Worm (Caenorhabditis elegans) whole organism, L4 larva: Measurements from ENCODE around the gene C14A4.6.

Experiments used
- F49E8.2 ChIP-seq: sonication (generic microtip); optimal IDR thresholded peaks from 2 replicates; lab custom pipeline; 2016; ENCODE audit warnings: missing compliant biosample characterization, mild to moderate bottlenecking, missing genetic modification characterization, borderline replicate concordance
- R02D3.7 ChIP-seq: fragments of 150-350 bp; sonication (generic microtip); optimal IDR thresholded peaks from 3 replicates; lab custom pipeline; 2014; ENCODE audit warnings: missing biosample characterization, missing genetic modification characterization
- T20F7.1 ChIP-seq: fragments of 200-800 bp; sonication (Bioruptor generic); optimal IDR thresholded peaks from 2 replicates; lab custom pipeline; 2018; ENCODE audit warnings: mild to moderate bottlenecking, missing genetic modification characterization, missing compliant biosample characterization
- Y105C5A.15 ChIP-seq: fragments of 200-800 bp; sonication (Bioruptor generic); IDR thresholded peaks from 2 replicates; pipeline ENCODE4 v1.3.6; 2022; ENCODE audit warnings: missing genetic modification characterization, missing compliant biosample characterization
- Y5F2A.4 ChIP-seq: fragments of 200-800 bp; sonication (Bioruptor generic); optimal IDR thresholded peaks from 2 replicates; lab custom pipeline; 2018; ENCODE audit warnings: mild to moderate bottlenecking, missing genetic modification characterization, missing compliant biosample characterization
- Y75B8A.6 ChIP-seq: fragments of 200-800 bp; sonication (Bioruptor generic); IDR thresholded peaks from 2 replicates; pipeline ENCODE4 v1.3.6; 2022; ENCODE audit warnings: missing genetic modification reagents, missing genetic modification characterization, missing compliant biosample characterization
- ZK546.5 ChIP-seq, 2 experiments: sonication (generic microtip); optimal IDR thresholded peaks; 2 replicates each; lab custom pipeline; 2017; ENCODE audit warnings: missing biosample characterization in 2 of 2, missing genetic modification characterization in 2 of 2
- aly-2 ChIP-seq: sonication (generic microtip); optimal IDR thresholded peaks from 2 replicates; lab custom pipeline; 2018; ENCODE audit warnings: missing biosample characterization, missing genetic modification characterization
- ama-1 ChIP-seq: fragments of 150-350 bp; optimal IDR thresholded peaks from 2 replicates; lab custom pipeline; 2014; ENCODE audit warnings: inconsistent platforms, mixed read lengths
- attf-4 ChIP-seq: sonication (generic microtip); optimal IDR thresholded peaks from 3 replicates; lab custom pipeline; 2017; ENCODE audit warnings: missing biosample characterization, missing genetic modification characterization
- ceh-20 ChIP-seq: fragments of 200-800 bp; sonication (Bioruptor generic); IDR thresholded peaks from 2 replicates; pipeline ENCODE4 v1.3.6; 2022; ENCODE audit warnings: missing genetic modification reagents, missing genetic modification characterization, missing compliant biosample characterization
- ceh-44 ChIP-seq: fragments of 200-800 bp; sonication (Bioruptor generic); IDR thresholded peaks from 2 replicates; pipeline ENCODE4 v1.3.6; 2022; ENCODE audit warnings: missing genetic modification reagents, missing genetic modification characterization, missing compliant biosample characterization
- ctbp-1 ChIP-seq: fragments of 200-800 bp; sonication (Bioruptor generic); IDR thresholded peaks from 2 replicates; pipeline ENCODE4 v1.3.6; 2022; ENCODE audit warnings: missing genetic modification reagents, missing genetic modification characterization, missing compliant biosample characterization
- daf-8 ChIP-seq: fragments of 200-800 bp; sonication (Bioruptor generic); IDR thresholded peaks from 2 replicates; pipeline ENCODE4 v1.3.6; 2022; ENCODE audit warnings: missing genetic modification characterization, missing compliant biosample characterization
- dmd-6 ChIP-seq: fragments of 200-800 bp; sonication (Bioruptor generic); IDR thresholded peaks from 2 replicates; pipeline ENCODE4 v1.3.6; 2022; ENCODE audit warnings: missing genetic modification reagents, missing genetic modification characterization, missing compliant biosample characterization
- duxl-1 ChIP-seq: sonication (generic microtip); optimal IDR thresholded peaks from 2 replicates; lab custom pipeline; 2016; ENCODE audit warnings: mild to moderate bottlenecking, missing genetic modification characterization, moderate library complexity, missing compliant biosample characterization; ENCODE audit not compliant: poor library complexity
- egl-27 ChIP-seq: sonication (generic microtip); optimal IDR thresholded peaks from 3 replicates; lab custom pipeline; 2017; ENCODE audit warnings: missing biosample characterization, missing genetic modification reagents, missing genetic modification characterization
- fkh-10 ChIP-seq: fragments of 150-350 bp; optimal IDR thresholded peaks from 2 replicates; lab custom pipeline; 2014; ENCODE audit warnings: missing biosample characterization, missing genetic modification reagents, missing genetic modification characterization
- gei-8 ChIP-seq: fragments of 200-800 bp; sonication (Bioruptor generic); optimal IDR thresholded peaks from 2 replicates; lab custom pipeline; 2018; ENCODE audit warnings: mild to moderate bottlenecking, missing genetic modification characterization, missing compliant biosample characterization
- hlh-11 ChIP-seq: fragments of 200-800 bp; sonication (Bioruptor generic); optimal IDR thresholded peaks from 2 replicates; lab custom pipeline; 2018; ENCODE audit warnings: mild to moderate bottlenecking, missing genetic modification characterization, missing compliant biosample characterization
- hmg-1.1 ChIP-seq: fragments of 200-800 bp; sonication (Bioruptor generic); IDR thresholded peaks from 2 replicates; pipeline ENCODE4 v1.3.6; 2022; ENCODE audit warnings: missing genetic modification reagents, missing genetic modification characterization, missing compliant biosample characterization
- jun-1 ChIP-seq: fragments of 150-350 bp; optimal IDR thresholded peaks from 2 replicates; lab custom pipeline; 2014; ENCODE audit warnings: missing biosample characterization, missing genetic modification reagents, missing genetic modification characterization
- lim-7 ChIP-seq: fragments of 200-800 bp; sonication (Bioruptor generic); IDR thresholded peaks from 2 replicates; pipeline ENCODE4 v1.3.6; 2022; ENCODE audit warnings: missing genetic modification characterization, missing compliant biosample characterization
- lir-3 ChIP-seq: sonication (generic microtip); optimal IDR thresholded peaks from 2 replicates; lab custom pipeline; 2016; ENCODE audit warnings: mild to moderate bottlenecking, missing genetic modification characterization, missing compliant biosample characterization
- mdl-1 ChIP-seq, 2 experiments: fragments of 150-350 bp in 1 of 2; sonication (generic microtip) in 1 of 2; optimal IDR thresholded peaks; 2 replicates each; lab custom pipeline; 2014 to 2017; ENCODE audit warnings: missing biosample characterization in 2 of 2, missing genetic modification characterization in 2 of 2
- mdt-29 ChIP-seq: fragments of 200-800 bp; sonication (Bioruptor generic); IDR thresholded peaks from 2 replicates; pipeline ENCODE4 v1.3.6; 2022; ENCODE audit warnings: missing genetic modification reagents, missing genetic modification characterization, missing compliant biosample characterization
- mes-2 ChIP-seq: sonication (generic microtip); optimal IDR thresholded peaks from 2 replicates; lab custom pipeline; 2016; ENCODE audit warnings: missing genotype, mild to moderate bottlenecking, missing genetic modification characterization, missing compliant biosample characterization; ENCODE audit not compliant: poor library complexity, severe bottlenecking
- nhr-102 ChIP-seq: sonication (generic microtip); optimal IDR thresholded peaks from 2 replicates; lab custom pipeline; 2016; ENCODE audit warnings: mild to moderate bottlenecking, missing genetic modification characterization, moderate library complexity, missing compliant biosample characterization
- nhr-11 ChIP-seq: fragments of 150-350 bp; optimal IDR thresholded peaks from 2 replicates; lab custom pipeline; 2014; ENCODE audit warnings: missing biosample characterization, missing genetic modification characterization
- nhr-111 ChIP-seq: fragments of 200-800 bp; sonication (Bioruptor generic); optimal IDR thresholded peaks from 2 replicates; lab custom pipeline; 2018; ENCODE audit warnings: mild to moderate bottlenecking, missing genetic modification characterization, missing compliant biosample characterization
- nhr-237 ChIP-seq: sonication (generic microtip); optimal IDR thresholded peaks from 2 replicates; lab custom pipeline; 2017; ENCODE audit warnings: missing biosample characterization, missing genetic modification characterization
- nhr-42 ChIP-seq: fragments of 200-800 bp; sonication (Bioruptor generic); IDR thresholded peaks from 2 replicates; pipeline ENCODE4 v1.3.6; 2022; ENCODE audit warnings: missing genetic modification characterization, missing compliant biosample characterization
- nhr-48 ChIP-seq: sonication (generic microtip); optimal IDR thresholded peaks from 2 replicates; lab custom pipeline; 2016; ENCODE audit warnings: mild to moderate bottlenecking, missing genetic modification characterization, missing compliant biosample characterization
- nhr-6 ChIP-seq: fragments of 150-350 bp; optimal IDR thresholded peaks from 2 replicates; lab custom pipeline; 2014; ENCODE audit warnings: missing biosample characterization, missing genetic modification characterization
- nhr-77 ChIP-seq: fragments of 150-350 bp; optimal IDR thresholded peaks from 2 replicates; lab custom pipeline; 2014; ENCODE audit warnings: missing biosample characterization, missing genetic modification characterization
- pha-4 ChIP-seq, 2 experiments: fragments of 150-350 bp in 1 of 2; fragments of 200-800 bp in 1 of 2; sonication (Bioruptor generic) in 1 of 2; IDR thresholded peaks in 1 of 2; optimal IDR thresholded peaks in 1 of 2; 2 replicates each; pipeline versions ENCODE4 v1.3.6 to Lab custom; 2014 to 2022; ENCODE audit warnings: missing genetic modification characterization in 2 of 2, missing genetic modification reagents in 2 of 2, missing biosample characterization in 1 of 2, missing compliant biosample characterization in 1 of 2
- php-3 ChIP-seq: fragments of 200-800 bp; sonication (Bioruptor generic); IDR thresholded peaks from 2 replicates; pipeline ENCODE4 v1.3.6; 2022; ENCODE audit warnings: missing genetic modification reagents, missing genetic modification characterization, missing compliant biosample characterization
- sdz-12 ChIP-seq: fragments of 200-800 bp; sonication (Bioruptor generic); optimal IDR thresholded peaks from 2 replicates; lab custom pipeline; 2018; ENCODE audit warnings: mild to moderate bottlenecking, missing genetic modification characterization, missing compliant biosample characterization
- snpc-1.2 ChIP-seq: fragments of 200-800 bp; sonication (Bioruptor generic); IDR thresholded peaks from 2 replicates; pipeline ENCODE4 v1.3.6; 2022; ENCODE audit warnings: missing genetic modification reagents, missing genetic modification characterization, missing compliant biosample characterization
- snpc-4 ChIP-seq: fragments of 150-350 bp; optimal IDR thresholded peaks from 2 replicates; lab custom pipeline; 2014; ENCODE audit warnings: missing biosample characterization, missing genetic modification characterization
- unc-62 ChIP-seq, 3 experiments: fragments of 150-350 bp in 1 of 3; sonication (generic microtip); optimal IDR thresholded peaks in 2 of 3; peaks in 1 of 3; 1 replicate in 1 of 3; 2 replicates in 2 of 3; lab custom pipeline; 2014 to 2017; ENCODE audit warnings: missing biosample characterization in 3 of 3, missing genetic modification characterization in 3 of 3, missing genetic modification reagents in 3 of 3, missing genotype in 1 of 3
- zag-1 ChIP-seq: fragments of 150-350 bp; optimal IDR thresholded peaks from 2 replicates; lab custom pipeline; 2014; ENCODE audit warnings: missing biosample characterization, missing genetic modification characterization
- zfp-3 ChIP-seq: fragments of 200-800 bp; sonication (Bioruptor generic); conservative IDR thresholded peaks from 2 replicates; pipeline ENCODE4 v1.3.6; 2022; ENCODE audit warnings: missing genetic modification reagents, missing genetic modification characterization, missing compliant biosample characterization
- zip-2 ChIP-seq: fragments of 150-350 bp; optimal IDR thresholded peaks from 2 replicates; lab custom pipeline; 2014; ENCODE audit warnings: missing biosample characterization, missing genetic modification characterization
- ztf-7 ChIP-seq: fragments of 150-350 bp; optimal IDR thresholded peaks from 2 replicates; lab custom pipeline; 2014; ENCODE audit warnings: missing biosample characterization, missing genetic modification characterization

C14A4.6 gene

DNA sequence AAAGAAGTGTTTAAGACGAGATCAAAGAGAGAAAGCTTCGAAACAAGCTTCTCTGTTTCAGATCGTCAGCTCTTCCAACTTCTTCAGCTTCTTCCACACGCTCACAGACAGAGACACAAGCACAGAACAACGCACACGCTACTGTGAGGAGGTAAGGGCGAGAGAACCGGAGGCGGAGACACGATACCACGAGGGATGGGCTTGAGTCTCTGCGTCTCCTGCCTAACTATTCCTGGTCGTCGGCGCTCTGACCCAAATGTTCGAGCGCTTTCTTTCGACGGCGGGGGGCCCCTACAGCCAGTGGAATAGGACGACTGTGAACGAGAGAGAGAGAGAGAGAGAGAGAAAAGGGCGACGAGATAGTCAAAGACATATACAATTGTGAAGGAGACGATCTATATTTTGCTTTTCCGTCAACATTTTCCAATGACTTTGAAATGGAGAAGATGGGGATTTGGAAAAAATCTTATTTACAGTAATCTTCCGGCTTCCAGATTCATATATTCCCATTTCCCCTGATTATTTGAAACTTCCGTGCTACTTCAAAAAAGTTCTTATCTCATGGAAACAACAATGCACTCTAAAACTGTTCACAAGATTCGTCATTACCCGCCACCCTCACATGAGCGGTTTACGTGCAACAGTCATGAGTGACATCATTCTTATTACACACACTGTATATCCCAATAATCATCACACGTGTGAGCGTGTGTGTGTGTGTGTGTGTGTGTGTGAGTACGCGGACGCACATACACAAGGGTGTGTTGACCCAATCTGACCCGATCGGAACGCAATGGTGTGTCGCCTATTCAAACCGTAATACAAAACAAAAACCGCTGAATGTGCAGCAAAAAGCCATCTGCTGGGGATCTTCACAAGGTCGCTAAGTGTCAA lies 45.6 kb downstream of the C14A4.6 start (continued):
- TF ChIP-seq php-3 (peak; percentile 43; the same call in 1 of the 2 replicates), hlh-11 (tag; lab: Kevin White, UChicago) (peak; percentile 82), nhr-102 (tag; lab: Kevin White, UChicago) (peak; percentile 32), nhr-48 (tag; lab: Kevin White, UChicago) (peak; percentile 74), F49E8.2 (tag; lab: Kevin White, UChicago) (no peak), fkh-10 (peak; percentile 88), ceh-20 (GFP tag; lab: Robert Waterston, UW) (peak; percentile 61; the same call in 1 of the 2 replicates), mes-2 (tag; lab: Kevin White, UChicago) (peak; percentile 78), jun-1 (tag; lab: Kevin White, UChicago) (peak; percentile 38), lim-7 (GFP tag; lab: Robert Waterston, UW) (peak; percentile 74), nhr-77 (tag; lab: Kevin White, UChicago) (peak; percentile 49), T20F7.1 (peak; percentile 66), daf-8 (no peak), hmg-1.1 (GFP tag; lab: Robert Waterston, UW) (peak; percentile 88), aly-2 (no peak), ctbp-1 (peak; percentile 86), egl-27 (tag; lab: Kevin White, UChicago) (no peak), ama-1 (lab: Kevin White, UChicago) (peak; percentile 97), zip-2 (no peak)
- TF ChIP-seq, all 104 proteins: peak for 61

DNA sequence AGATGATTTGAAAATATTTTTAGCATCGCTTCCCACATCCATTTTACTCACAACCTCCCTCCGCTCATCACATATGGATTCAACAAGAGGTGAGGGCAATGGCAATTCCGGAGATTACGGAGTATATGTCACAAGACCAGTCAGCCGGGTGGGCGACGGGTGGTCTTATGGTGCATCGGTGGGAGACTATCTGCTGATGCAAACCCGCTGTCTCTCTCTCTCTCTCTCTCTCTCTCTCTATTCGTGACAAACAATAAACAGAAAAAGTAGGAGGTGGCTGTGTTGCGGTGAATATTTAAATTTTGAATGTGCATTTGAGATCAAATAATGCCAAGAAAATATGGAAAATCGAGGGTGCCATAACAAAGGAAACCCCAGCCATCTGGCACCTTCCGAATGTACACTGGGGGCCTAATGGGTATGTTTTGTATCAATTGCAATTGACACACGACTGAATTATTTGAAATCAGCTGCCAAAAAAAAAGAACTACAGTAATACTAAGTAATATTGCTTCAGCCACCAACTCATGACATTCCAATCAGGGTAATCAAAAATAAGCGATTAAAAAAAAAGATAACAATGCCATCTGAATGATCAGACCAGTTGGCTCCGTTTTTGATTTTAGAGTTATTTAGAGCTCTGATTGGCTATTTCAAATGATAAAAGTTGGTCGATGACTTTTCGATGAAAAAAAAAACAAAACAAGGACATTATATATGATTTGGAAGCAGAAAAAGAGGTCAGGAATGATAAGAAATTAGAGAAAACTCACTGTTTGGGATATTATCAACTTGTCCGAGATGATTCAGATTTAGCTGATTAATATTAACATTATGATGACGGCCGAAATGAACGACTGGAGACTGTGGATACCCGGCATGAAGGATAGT lies 46.5 kb downstream of the C14A4.6 start:
- TF ChIP-seq nhr-11 (tag; lab: Kevin White, UChicago) (no peak), lim-7 (GFP tag; lab: Robert Waterston, UW) (peak; percentile 69), lir-3 (tag; lab: Kevin White, UChicago) (no peak), zfp-3 (GFP tag; lab: Robert Waterston, UW) (0 out of 2 replicates have a peak, but pooled peaks have one; percentile 22), jun-1 (tag; lab: Kevin White, UChicago) (no peak), mdt-29 (GFP tag; lab: Robert Waterston, UW) (no peak), R02D3.7 (no peak), nhr-42 (GFP tag; lab: Robert Waterston, UW) (no peak), snpc-1.2 (GFP tag; lab: Robert Waterston, UW) (peak; percentile 56; the same call in 1 of the 2 replicates), gei-8 (GFP tag; lab: Kevin White, UChicago) (no peak), nhr-111 (GFP tag; lab: Kevin White, UChicago) (no peak), mdl-1 (tag; optimal IDR thresholded peaks at IDR 0.05; lab: Kevin White, UChicago) (no peak), Y5F2A.4 (GFP tag; lab: Kevin White, UChicago) (no peak), attf-4 (tag; lab: Kevin White, UChicago) (no peak), nhr-6 (no peak), ztf-7 (no peak), sdz-12 (no peak), Y105C5A.15 (GFP tag; lab: Robert Waterston, UW) (peak; percentile 63; the same call in 1 of the 2 replicates), unc-62 (GFP tag; optimal IDR thresholded peaks at IDR 0.05 in 1 of 2; lab: Kevin White, UChicago) (no peak), unc-62 (tag; optimal IDR thresholded peaks at IDR 0.05; lab: Kevin White, UChicago) (no peak), nhr-102 (tag; lab: Kevin White, UChicago) (no peak), ZK546.5 (tag; optimal IDR thresholded peaks at IDR 0.05; lab: Kevin White, UChicago) (no peak), Y75B8A.6 (GFP tag; lab: Robert Waterston, UW) (peak; percentile 33; the same call in 1 of the 2 replicates), dmd-6 (GFP tag; lab: Robert Waterston, UW) (peak; percentile 21), aly-2 (no peak), pha-4 (GFP tag; IDR thresholded peaks at IDR 0.05; lab: Robert Waterston, UW) (no peak), pha-4 (tag; optimal IDR thresholded peaks at IDR 0.05; lab: Kevin White, UChicago) (no peak), duxl-1 (tag; lab: Kevin White, UChicago) (no peak), snpc-4 (tag; lab: Kevin White, UChicago) (no peak), zag-1 (tag; lab: Kevin White, UChicago) (no peak), ceh-44 (GFP tag; lab: Robert Waterston, UW) (no peak), nhr-237 (no peak)
